Worm (Caenorhabditis elegans) whole organism, L2 larva: ENCODE results near the gene F59B2.14.

Source experiments
- ceh-16 ChIP-seq: fragments of 150-350 bp; optimal IDR thresholded peaks from 2 replicates; lab custom pipeline; 2014; ENCODE audit warnings: missing biosample characterization, missing genetic modification characterization
- elt-3 ChIP-seq: sonication (generic microtip); optimal IDR thresholded peaks from 2 replicates; lab custom pipeline; 2017; ENCODE audit warnings: missing biosample characterization, missing genetic modification characterization
- lin-11 ChIP-seq: fragments of 150-350 bp; sonication (generic microtip); optimal IDR thresholded peaks from 2 replicates; lab custom pipeline; 2014; ENCODE audit warnings: missing biosample characterization, missing genetic modification characterization, inconsistent platforms, mixed read lengths
- nhr-12 ChIP-seq: fragments of 150-350 bp; optimal IDR thresholded peaks from 2 replicates; lab custom pipeline; 2014; ENCODE audit warnings: missing biosample characterization, missing genetic modification characterization
- nhr-6 ChIP-seq: fragments of 150-350 bp; optimal IDR thresholded peaks from 2 replicates; lab custom pipeline; 2014; ENCODE audit warnings: missing biosample characterization, missing genetic modification characterization
- nhr-77 ChIP-seq: fragments of 150-350 bp; optimal IDR thresholded peaks from 2 replicates; lab custom pipeline; 2014; ENCODE audit warnings: missing biosample characterization, missing genetic modification characterization
- sem-4 ChIP-seq: fragments of 150-350 bp; optimal IDR thresholded peaks from 2 replicates; lab custom pipeline; 2014; ENCODE audit warnings: missing biosample characterization, missing genetic modification reagents, missing genetic modification characterization
- skn-1 ChIP-seq: sonication (generic microtip); optimal IDR thresholded peaks from 2 replicates; lab custom pipeline; 2017; ENCODE audit warnings: missing biosample characterization, missing genetic modification characterization
- snpc-4 ChIP-seq: fragments of 150-350 bp; optimal IDR thresholded peaks from 2 replicates; lab custom pipeline; 2014; ENCODE audit warnings: missing biosample characterization, missing genetic modification characterization
- unc-39 ChIP-seq: fragments of 150-350 bp; optimal IDR thresholded peaks from 2 replicates; lab custom pipeline; 2014; ENCODE audit warnings: missing biosample characterization, missing genetic modification characterization
- unc-62 ChIP-seq: fragments of 150-350 bp; optimal IDR thresholded peaks from 2 replicates; lab custom pipeline; 2014; ENCODE audit warnings: missing biosample characterization, missing genetic modification reagents, missing genetic modification characterization

- no peak for TF ChIP-seq ceh-16 (tag; lab: Kevin White, UChicago)
- no peak for TF ChIP-seq sem-4 (tag; lab: Kevin White, UChicago)
- TF ChIP-seq snpc-4, result no peak
- TF ChIP-seq nhr-6 (tag; lab: Kevin White, UChicago), result no peak
- TF ChIP-seq nhr-77 (tag; lab: Kevin White, UChicago), result no peak
- no peak for TF ChIP-seq lin-11 (tag; lab: Kevin White, UChicago)
- TF ChIP-seq skn-1 (tag; lab: Kevin White, UChicago), result no peak
- TF ChIP-seq elt-3 (tag; lab: Kevin White, UChicago), result no peak
- TF ChIP-seq unc-39 (tag; lab: Kevin White, UChicago), result no peak
- TF ChIP-seq nhr-12 (tag; lab: Kevin White, UChicago), result no peak
- TF ChIP-seq unc-62, result no peak
Measured at ce11 chrIII:9010047-9010446, 12.4 kb downstream of the F59B2.14 start, which contains the start of gene F59B2.8.
